Fruit fly (Drosophila melanogaster) whole organism, pupa: ENCODE results near the gene MED11.

Experiments
- CG13204 ChIP-seq: fragments of 200-800 bp; sonication (Bioruptor generic); optimal IDR thresholded peaks from 2 replicates; lab custom pipeline; 2018; ENCODE audit warnings: missing biosample characterization, mild to moderate bottlenecking, missing genetic modification characterization, moderate library complexity
- CG15710 ChIP-seq: fragments of 200-800 bp; sonication (Bioruptor generic); optimal IDR thresholded peaks from 2 replicates; lab custom pipeline; 2018; ENCODE audit warnings: missing biosample characterization, mild to moderate bottlenecking, missing genetic modification characterization, moderate library complexity
- CG17806 ChIP-seq: fragments of 200-800 bp; sonication (Bioruptor generic); optimal IDR thresholded peaks from 2 replicates; lab custom pipeline; 2018; ENCODE audit warnings: missing biosample characterization, mild to moderate bottlenecking, missing genetic modification characterization, moderate library complexity
- CG32121 ChIP-seq: fragments of 200-800 bp; sonication (Bioruptor generic); IDR thresholded peaks from 2 replicates; pipeline ENCODE4 v1.3.6; 2022; ENCODE audit warnings: missing biosample characterization, missing genetic modification characterization
- CG34367 ChIP-seq: fragments of 200-800 bp; sonication (Bioruptor generic); optimal IDR thresholded peaks from 2 replicates; lab custom pipeline; 2018; ENCODE audit warnings: missing biosample characterization, mild to moderate bottlenecking, missing genetic modification characterization
- CG8301 ChIP-seq: fragments of 200-800 bp; sonication (Bioruptor generic); optimal IDR thresholded peaks from 2 replicates; lab custom pipeline; 2018; ENCODE audit warnings: missing biosample characterization, mild to moderate bottlenecking, missing genetic modification characterization
- CG9948 ChIP-seq: fragments of 200-800 bp; sonication (Bioruptor generic); optimal IDR thresholded peaks from 2 replicates; lab custom pipeline; 2018; ENCODE audit warnings: missing biosample characterization, mild to moderate bottlenecking, missing genetic modification characterization, moderate library complexity
- Ets98B ChIP-seq: fragments of 200-800 bp; sonication (Bioruptor generic); IDR thresholded peaks from 2 replicates; pipeline ENCODE4 v1.3.6; 2022; ENCODE audit warnings: missing biosample characterization, missing genetic modification characterization
- Pif1A ChIP-seq: fragments of 200-800 bp; sonication (Bioruptor generic); optimal IDR thresholded peaks from 3 replicates; lab custom pipeline; 2016; ENCODE audit warnings: missing biosample characterization, missing genetic modification characterization
- fd96Ca ChIP-seq: fragments of 200-800 bp; sonication (Bioruptor generic); IDR thresholded peaks from 3 replicates; pipeline ENCODE4 v1.3.6; 2022; ENCODE audit warnings: missing biosample characterization, missing genetic modification characterization

DNA sequence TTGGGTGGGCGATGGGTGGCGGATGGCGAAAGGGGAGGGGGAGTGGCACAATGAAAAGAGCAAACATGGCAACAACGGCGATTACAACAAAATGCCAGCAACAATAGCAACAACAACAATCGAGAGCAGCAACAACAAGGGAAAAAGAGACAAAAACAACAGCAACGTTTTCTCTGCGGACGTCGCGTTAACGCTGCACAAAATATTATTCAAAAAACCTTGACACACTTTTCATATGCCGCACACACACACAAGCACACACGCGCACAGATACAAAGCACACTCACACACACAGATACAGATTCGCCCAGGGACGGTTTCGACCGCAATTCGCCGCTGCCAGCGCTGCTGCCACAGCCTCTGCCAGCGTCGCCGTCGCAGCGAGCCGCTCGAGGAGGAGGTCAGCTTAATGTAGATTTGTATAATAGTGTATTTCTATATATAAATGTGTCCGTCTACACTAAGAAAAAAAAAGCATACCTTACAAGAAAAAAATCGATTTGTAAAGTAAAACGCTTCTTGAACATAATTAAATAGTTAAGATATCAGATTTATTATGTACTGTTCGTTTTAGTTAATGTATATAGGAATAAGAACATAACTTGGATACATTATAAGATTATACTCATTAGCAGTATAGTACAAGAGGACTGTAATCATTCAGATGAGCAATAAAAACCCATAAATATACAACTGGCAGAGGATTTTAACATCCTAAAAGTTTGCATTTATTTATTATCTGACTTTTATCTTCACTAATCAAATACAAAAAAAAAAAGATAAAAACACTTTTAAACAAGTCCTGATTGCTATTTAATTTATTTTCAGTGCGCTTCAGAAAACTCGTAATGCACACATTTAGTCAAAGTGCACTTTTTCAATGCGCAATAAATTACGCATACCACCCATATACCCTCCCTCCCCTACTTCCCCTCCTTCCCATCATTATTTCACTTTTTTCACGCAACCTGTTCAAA lies 36.3 kb downstream of the MED11 start:
- TF ChIP-seq Pif1A (GFP tag; lab: Kevin White, UChicago): peak; percentile 15
- no peak for TF ChIP-seq CG8301 (tag; lab: Kevin White, UChicago)
- 0 out of 2 replicates have a peak, but pooled peaks have one; percentile 8 for TF ChIP-seq CG32121 (GFP tag; lab: Robert Waterston, UW)
- TF ChIP-seq Ets98B (GFP tag; lab: Robert Waterston, UW): no peak
- 0 out of 3 replicates have a peak, but pooled peaks have one; percentile 31 for TF ChIP-seq fd96Ca (GFP tag; lab: Robert Waterston, UW)
- TF ChIP-seq CG13204 (GFP tag; lab: Kevin White, UChicago): no peak
- no peak for TF ChIP-seq CG17806 (tag; lab: Kevin White, UChicago)
- no peak for TF ChIP-seq CG34367 (tag; lab: Kevin White, UChicago)
- TF ChIP-seq CG15710 (tag; lab: Kevin White, UChicago): no peak
- TF ChIP-seq CG9948: no peak
